In genomic region chr2L:18987078-18987895, dm6 we compare ENCODE assay signal across 5 fruit fly cellular contexts.
TF ChIP-seq lines count a peak whose summit lies in the region.

TSS of gene Swip-1 (minus strand) at chr2L:18987280.
TSS of gene EMC5 (plus strand) at chr2L:18987707.

TF ChIP-seq in whole organism, adult, 20 proteins besides CTCF, POLR2A, EP300 and RAD21 (continued from another document):
- TF ChIP-seq cnc (optimal IDR thresholded peaks at IDR 0.05; lab: Kevin White, UChicago) (no peak), Hr96 (GFP tag; optimal IDR thresholded peaks at IDR 0.05; lab: Kevin White, UChicago) (no peak)

TF ChIP-seq in whole organism, embryonic, 481 proteins besides CTCF, POLR2A, EP300 and RAD21 (continued from another document and continues in another):
- TF ChIP-seq CG1792 (GFP tag; optimal IDR thresholded peaks at IDR 0.05; lab: Kevin White, UChicago) (no peak), Six4 (GFP tag; optimal IDR thresholded peaks at IDR 0.05; lab: Kevin White, UChicago) (peak; percentile 31), da (GFP tag; optimal IDR thresholded peaks at IDR 0.05; lab: Kevin White, UChicago) (no peak), amos (GFP tag; IDR thresholded peaks at IDR 0.05; lab: Robert Waterston, UW; ENCODE audit: partially characterized antibody) (peak; percentile 62), CG10209 (GFP tag; optimal IDR thresholded peaks at IDR 0.05; lab: Kevin White, UChicago) (peak; percentile 63), zen (tag; optimal IDR thresholded peaks at IDR 0.05; lab: Kevin White, UChicago) (peak; percentile 34), HmgZ (tag; optimal IDR thresholded peaks at IDR 0.05; lab: Kevin White, UChicago) (peak; percentile 28), CG4282 (GFP tag; optimal IDR thresholded peaks at IDR 0.05; lab: Kevin White, UChicago) (no peak), gro (GFP tag; optimal IDR thresholded peaks at IDR 0.05; lab: Kevin White, UChicago) (no peak), CG17612 (GFP tag; IDR thresholded peaks at IDR 0.05; lab: Robert Waterston, UW) (0 out of 2 replicates have a peak, but pooled peaks have one; percentile 31), fd96Cb (tag; optimal IDR thresholded peaks at IDR 0.05; lab: Kevin White, UChicago) (peak; percentile 55), wdn (GFP tag; IDR thresholded peaks at IDR 0.05; lab: Robert Waterston, UW) (no peak), E2f1 (GFP tag; IDR thresholded peaks at IDR 0.05; lab: Robert Waterston, UW) (peak; percentile 29; the same call in 1 of the 2 replicates), sug (tag; optimal IDR thresholded peaks at IDR 0.05; lab: Kevin White, UChicago) (peak; percentile 73), dati (GFP tag; IDR thresholded peaks at IDR 0.05; lab: Robert Waterston, UW) (no peak), prd (optimal IDR thresholded peaks at IDR 0.05; lab: Kevin White, UChicago) (no peak), prd (GFP tag; IDR thresholded peaks at IDR 0.05; lab: Robert Waterston, UW) (peak; percentile 62; the same call in 1 of the 3 replicates), croc (GFP tag; conservative IDR thresholded peaks at IDR 0.05; lab: Robert Waterston, UW) (0 out of 3 replicates have a peak, but pooled peaks have one; percentile 19), wor (GFP tag; IDR thresholded peaks at IDR 0.05; lab: Robert Waterston, UW) (no peak), en (GFP tag; optimal IDR thresholded peaks at IDR 0.05; lab: Kevin White, UChicago) (no peak), lab (GFP tag; optimal IDR thresholded peaks at IDR 0.05; lab: Kevin White, UChicago) (peak; percentile 20), Jarid2 (GFP tag; optimal IDR thresholded peaks at IDR 0.05; lab: Kevin White, UChicago) (peak; percentile 87), CG31365 (tag; optimal IDR thresholded peaks at IDR 0.05; lab: Kevin White, UChicago) (no peak), Dek (tag; optimal IDR thresholded peaks at IDR 0.05; lab: Kevin White, UChicago) (peak; percentile 68), Ssrp (tag; optimal IDR thresholded peaks at IDR 0.05; lab: Kevin White, UChicago) (peak; percentile 68), CoRest (tag; optimal IDR thresholded peaks at IDR 0.05; lab: Kevin White, UChicago) (peak; percentile 88), CG8924 (tag; optimal IDR thresholded peaks at IDR 0.05; lab: Kevin White, UChicago) (peak; percentile 79), CG3281 (GFP tag; optimal IDR thresholded peaks at IDR 0.05; lab: Kevin White, UChicago) (peak; percentile 44), CG3065 (GFP tag; optimal IDR thresholded peaks at IDR 0.05; lab: Kevin White, UChicago) (no peak), CG43689 (GFP tag; IDR thresholded peaks at IDR 0.05; lab: Robert Waterston, UW) (no peak), Taf1 (GFP tag; IDR thresholded peaks at IDR 0.05; lab: Robert Waterston, UW) (0 out of 2 replicates have a peak, but pooled peaks have one; percentile 5), Xrp1 (GFP tag; IDR thresholded peaks at IDR 0.05; lab: Robert Waterston, UW) (peak; percentile 57)

TF ChIP-seq in whole organism, prepupa, 60 proteins besides CTCF, POLR2A, EP300 and RAD21 (continued from another document and continues in another):
- 0 out of 3 replicates have a peak, but pooled peaks have one; percentile 38 for TF ChIP-seq CG8119 (GFP tag; IDR thresholded peaks at IDR 0.05; lab: Robert Waterston, UW)
- no peak for TF ChIP-seq fd85E (GFP tag; optimal IDR thresholded peaks at IDR 0.05; lab: Kevin White, UChicago)
- TF ChIP-seq Eip75B (GFP tag; optimal IDR thresholded peaks at IDR 0.05; lab: Kevin White, UChicago) = peak; percentile 18
- TF ChIP-seq CG8319 (GFP tag; optimal IDR thresholded peaks at IDR 0.05; lab: Kevin White, UChicago) = no peak
- no peak for TF ChIP-seq Hr39 (GFP tag; optimal IDR thresholded peaks at IDR 0.05; lab: Kevin White, UChicago)
- TF ChIP-seq CG31627 (GFP tag; optimal IDR thresholded peaks at IDR 0.05; lab: Kevin White, UChicago) = peak; percentile 26
- peak; percentile 48 for TF ChIP-seq CG34406 (GFP tag; optimal IDR thresholded peaks at IDR 0.05; lab: Kevin White, UChicago)
- TF ChIP-seq Ets21C (GFP tag; optimal IDR thresholded peaks at IDR 0.05; lab: Kevin White, UChicago) = no peak
- TF ChIP-seq acj6 (GFP tag; optimal IDR thresholded peaks at IDR 0.05; lab: Kevin White, UChicago) = peak; percentile 35
- no peak for TF ChIP-seq Eip93F (GFP tag; optimal IDR thresholded peaks at IDR 0.05; lab: Kevin White, UChicago)
- peak; percentile 71 for TF ChIP-seq CG10631 (GFP tag; optimal IDR thresholded peaks at IDR 0.05; lab: Kevin White, UChicago)
- no peak for TF ChIP-seq CG8632 (GFP tag; optimal IDR thresholded peaks at IDR 0.05; lab: Kevin White, UChicago)
- no peak for TF ChIP-seq CG6792 (GFP tag; optimal IDR thresholded peaks at IDR 0.05; lab: Kevin White, UChicago)
- peak; percentile 20 for TF ChIP-seq net (GFP tag; optimal IDR thresholded peaks at IDR 0.05; lab: Kevin White, UChicago)
- TF ChIP-seq Sox15 (GFP tag; optimal IDR thresholded peaks at IDR 0.05; lab: Kevin White, UChicago) = no peak
- no peak for TF ChIP-seq CG7368 (GFP tag; optimal IDR thresholded peaks at IDR 0.05; lab: Kevin White, UChicago)
- TF ChIP-seq dac (GFP tag; optimal IDR thresholded peaks at IDR 0.05; lab: Kevin White, UChicago) = no peak
- TF ChIP-seq Hr4 (GFP tag; optimal IDR thresholded peaks at IDR 0.05; lab: Kevin White, UChicago) = peak; percentile 49
- TF ChIP-seq fkh (GFP tag; optimal IDR thresholded peaks at IDR 0.05; lab: Kevin White, UChicago) = no peak
- TF ChIP-seq CG6854 (GFP tag; optimal IDR thresholded peaks at IDR 0.05; lab: Kevin White, UChicago) = peak; percentile 44
- TF ChIP-seq esn (GFP tag; optimal IDR thresholded peaks at IDR 0.05; lab: Kevin White, UChicago) = peak; percentile 61
- TF ChIP-seq achi (GFP tag; optimal IDR thresholded peaks at IDR 0.05; lab: Kevin White, UChicago) = peak; percentile 20
- TF ChIP-seq vri (GFP tag; optimal IDR thresholded peaks at IDR 0.05; lab: Kevin White, UChicago) = peak; percentile 27
- no peak for TF ChIP-seq spab (GFP tag; optimal IDR thresholded peaks at IDR 0.05; lab: Kevin White, UChicago)
- no peak for TF ChIP-seq CG11294 (GFP tag; IDR thresholded peaks at IDR 0.05; lab: Robert Waterston, UW)
- peak; percentile 48 for TF ChIP-seq CG32006 (GFP tag; optimal IDR thresholded peaks at IDR 0.05; lab: Kevin White, UChicago)
- TF ChIP-seq Gug (GFP tag; IDR thresholded peaks at IDR 0.05; lab: Robert Waterston, UW) = no peak
- no peak for TF ChIP-seq CG11762 (GFP tag; optimal IDR thresholded peaks at IDR 0.05; lab: Kevin White, UChicago; ENCODE audit: insufficient read depth)
- peak; percentile 13 for TF ChIP-seq Met (GFP tag; optimal IDR thresholded peaks at IDR 0.05; lab: Kevin White, UChicago)
- no peak for TF ChIP-seq fd59A (GFP tag; optimal IDR thresholded peaks at IDR 0.05; lab: Kevin White, UChicago)
- no peak for TF ChIP-seq CG1621 (tag; optimal IDR thresholded peaks at IDR 0.05; lab: Kevin White, UChicago)
- TF ChIP-seq dsx (GFP tag; optimal IDR thresholded peaks at IDR 0.05; lab: Kevin White, UChicago; ENCODE audit: poor library complexity, severe bottlenecking) = peak; percentile 16
- TF ChIP-seq salr (GFP tag; optimal IDR thresholded peaks at IDR 0.05; lab: Kevin White, UChicago) = peak in 1 of 2 experiments; percentile 58

TF ChIP-seq in whole organism, pupa, 21 proteins besides CTCF, POLR2A, EP300 and RAD21 (continued from another document):
- no peak for TF ChIP-seq CG8301 (tag; optimal IDR thresholded peaks at IDR 0.05; lab: Kevin White, UChicago)

TF ChIP-seq in whole organism, wandering third instar larva, 38 proteins besides CTCF, POLR2A, EP300 and RAD21 (continued from another document):
- TF ChIP-seq HLH106 (tag; optimal IDR thresholded peaks at IDR 0.05; lab: Kevin White, UChicago) (peak; percentile 77), pan (optimal IDR thresholded peaks at IDR 0.05; lab: Kevin White, UChicago) (no peak), Vsx2 (GFP tag; optimal IDR thresholded peaks at IDR 0.05; lab: Kevin White, UChicago; ENCODE audit: partially characterized antibody) (no peak), usp (GFP tag; optimal IDR thresholded peaks at IDR 0.05; lab: Kevin White, UChicago) (no peak), fru (GFP tag; optimal IDR thresholded peaks at IDR 0.05; lab: Kevin White, UChicago) (peak; percentile 23), sage (GFP tag; optimal IDR thresholded peaks at IDR 0.05; lab: Kevin White, UChicago) (no peak), brk (GFP tag; optimal IDR thresholded peaks at IDR 0.05; lab: Kevin White, UChicago) (peak; percentile 50), Hr78 (GFP tag; optimal IDR thresholded peaks at IDR 0.05; lab: Kevin White, UChicago) (no peak), Sp1 (GFP tag; optimal IDR thresholded peaks at IDR 0.05; lab: Kevin White, UChicago) (peak; percentile 67), N (GFP tag; optimal IDR thresholded peaks at IDR 0.05; lab: Kevin White, UChicago) (no peak), Dfd (GFP tag; optimal IDR thresholded peaks at IDR 0.05; lab: Kevin White, UChicago) (no peak), Rel (GFP tag; optimal IDR thresholded peaks at IDR 0.05; lab: Kevin White, UChicago) (no peak), Rel (tag; optimal IDR thresholded peaks at IDR 0.05; lab: Kevin White, UChicago) (no peak), CG9705 (GFP tag; optimal IDR thresholded peaks at IDR 0.05; lab: Kevin White, UChicago) (peak; percentile 17), lola (GFP tag; optimal IDR thresholded peaks at IDR 0.05; lab: Kevin White, UChicago) (no peak), dmrt93B (GFP tag; optimal IDR thresholded peaks at IDR 0.05; lab: Kevin White, UChicago) (peak; percentile 43), jim (GFP tag; optimal IDR thresholded peaks at IDR 0.05; lab: Kevin White, UChicago) (no peak)
TF ChIP-seq in whole organism, wandering third instar larva: peak in this region for 15.
